Fruit fly (Drosophila melanogaster): ENCODE data around the gene MED31.

dm6 chr3R:4687207-4687606, 45.4 kb downstream of the MED31 start:
- TF ChIP-seq cic (GFP tag; optimal IDR thresholded peaks at IDR 0.05): no peak
- TF ChIP-seq CG33017 (tag; optimal IDR thresholded peaks at IDR 0.05): no peak
- TF ChIP-seq CG7045 (GFP tag; optimal IDR thresholded peaks at IDR 0.05): no peak
- no peak for TF ChIP-seq CG12768 (GFP tag; optimal IDR thresholded peaks at IDR 0.05)
- TF ChIP-seq pad (GFP tag; optimal IDR thresholded peaks at IDR 0.05): no peak
- TF ChIP-seq CG5204 (GFP tag; optimal IDR thresholded peaks at IDR 0.05): no peak
- TF ChIP-seq Mnt (GFP tag; optimal IDR thresholded peaks at IDR 0.05): no peak
- TF ChIP-seq CG7101 (tag; optimal IDR thresholded peaks at IDR 0.05): no peak
